Worm (Caenorhabditis elegans) whole organism, late embryonic: Measurements from ENCODE around the gene R08E5.4.

ENCODE experiments used
- K09A11.1 ChIP-seq: sonication (generic microtip); optimal IDR thresholded peaks from 2 replicates; lab custom pipeline; 2017; ENCODE audit warnings: antibody characterized with exemption, mild to moderate bottlenecking, missing genetic modification characterization, missing compliant biosample characterization; ENCODE audit not compliant: insufficient read depth
- Y22D7AL.16 ChIP-seq: sonication (generic microtip); optimal IDR thresholded peaks from 2 replicates; lab custom pipeline; 2016; ENCODE audit warnings: missing genetic modification characterization, missing compliant biosample characterization
- ahr-1 ChIP-seq: sonication (generic microtip); optimal IDR thresholded peaks from 2 replicates; lab custom pipeline; 2016; ENCODE audit warnings: missing genetic modification characterization, missing compliant biosample characterization
- ama-1 ChIP-seq: fragments of 150-350 bp; optimal IDR thresholded peaks from 2 replicates; lab custom pipeline; 2014
- ceh-18 ChIP-seq: sonication (generic microtip); optimal IDR thresholded peaks from 2 replicates; lab custom pipeline; 2016; ENCODE audit warnings: missing genetic modification characterization, missing compliant biosample characterization
- ceh-2 ChIP-seq: sonication (generic microtip); optimal IDR thresholded peaks from 2 replicates; lab custom pipeline; 2016; ENCODE audit warnings: missing genotype, missing genetic modification characterization, missing compliant biosample characterization
- ceh-24 ChIP-seq: sonication (generic microtip); optimal IDR thresholded peaks from 2 replicates; lab custom pipeline; 2016; ENCODE audit warnings: mild to moderate bottlenecking, missing genetic modification characterization, missing compliant biosample characterization
- ceh-31 ChIP-seq: sonication (generic microtip); optimal IDR thresholded peaks from 2 replicates; lab custom pipeline; 2016; ENCODE audit warnings: missing genetic modification characterization, missing compliant biosample characterization
- ceh-45 ChIP-seq: fragments of 200-800 bp; sonication (Bioruptor generic); IDR thresholded peaks from 2 replicates; pipeline ENCODE4 v1.3.6; 2022; ENCODE audit warnings: missing genetic modification reagents, missing genetic modification characterization, missing compliant biosample characterization
- ceh-48 ChIP-seq: sonication (generic microtip); optimal IDR thresholded peaks from 2 replicates; lab custom pipeline; 2016; ENCODE audit warnings: missing genetic modification characterization, inconsistent platforms, missing compliant biosample characterization
- ceh-9 ChIP-seq: sonication (generic microtip); optimal IDR thresholded peaks from 2 replicates; lab custom pipeline; 2016; ENCODE audit warnings: mild to moderate bottlenecking, missing genetic modification characterization, inconsistent platforms, missing compliant biosample characterization
- elt-2 ChIP-seq: sonication (generic microtip); optimal IDR thresholded peaks from 2 replicates; lab custom pipeline; 2016; ENCODE audit warnings: missing genetic modification reagents, missing genetic modification characterization, missing compliant biosample characterization
- fax-1 ChIP-seq: sonication (generic microtip); optimal IDR thresholded peaks from 2 replicates; lab custom pipeline; 2016; ENCODE audit warnings: missing genotype, missing genetic modification characterization, missing compliant biosample characterization
- fkh-6 ChIP-seq: sonication (generic microtip); optimal IDR thresholded peaks from 2 replicates; lab custom pipeline; 2016; ENCODE audit warnings: missing genetic modification characterization, missing compliant biosample characterization
- hlh-13 ChIP-seq: fragments of 200-800 bp; sonication (Bioruptor generic); optimal IDR thresholded peaks from 2 replicates; lab custom pipeline; 2018; ENCODE audit warnings: mild to moderate bottlenecking, missing genetic modification characterization, missing compliant biosample characterization
- hlh-30 ChIP-seq: sonication (generic microtip); optimal IDR thresholded peaks from 2 replicates; lab custom pipeline; 2017; ENCODE audit warnings: antibody characterized with exemption, missing genetic modification characterization, missing compliant biosample characterization; ENCODE audit not compliant: insufficient read depth
- hlh-6 ChIP-seq: sonication (generic microtip); optimal IDR thresholded peaks from 2 replicates; lab custom pipeline; 2016; ENCODE audit warnings: missing genotype, missing genetic modification characterization, missing compliant biosample characterization
- nfya-1 ChIP-seq: sonication (generic microtip); optimal IDR thresholded peaks from 2 replicates; lab custom pipeline; 2017; ENCODE audit warnings: missing genetic modification characterization, mild to moderate bottlenecking, missing compliant biosample characterization, antibody characterized with exemption, moderate library complexity
- nhr-11 ChIP-seq: fragments of 150-350 bp; optimal IDR thresholded peaks from 2 replicates; lab custom pipeline; 2014; ENCODE audit warnings: missing biosample characterization, missing genetic modification characterization
- npax-4 ChIP-seq: sonication (generic microtip); optimal IDR thresholded peaks from 2 replicates; lab custom pipeline; 2016; ENCODE audit warnings: missing genetic modification characterization, missing compliant biosample characterization
- pat-9 ChIP-seq: fragments of 200-800 bp; sonication (Bioruptor generic); optimal IDR thresholded peaks from 2 replicates; lab custom pipeline; 2018; ENCODE audit warnings: mild to moderate bottlenecking, missing genetic modification characterization, moderate library complexity, missing compliant biosample characterization
- pax-1 ChIP-seq: fragments of 150-350 bp; optimal IDR thresholded peaks from 2 replicates; lab custom pipeline; 2014; ENCODE audit warnings: missing biosample characterization, missing genetic modification characterization
- pha-4 ChIP-seq: fragments of 150-350 bp; optimal IDR thresholded peaks from 2 replicates; lab custom pipeline; 2018; ENCODE audit warnings: missing biosample characterization, missing genetic modification reagents, missing genetic modification characterization
- pqm-1 ChIP-seq: sonication (generic microtip); optimal IDR thresholded peaks from 2 replicates; lab custom pipeline; 2016; ENCODE audit warnings: missing genetic modification characterization, missing compliant biosample characterization
- pros-1 ChIP-seq: fragments of 150-350 bp; optimal IDR thresholded peaks from 2 replicates; lab custom pipeline; 2014; ENCODE audit warnings: missing biosample characterization, missing genetic modification reagents, missing genetic modification characterization
- rnt-1 ChIP-seq: sonication (generic microtip); optimal IDR thresholded peaks from 2 replicates; lab custom pipeline; 2016; ENCODE audit warnings: missing genetic modification characterization, missing compliant biosample characterization
- sox-4 ChIP-seq: sonication (generic microtip); optimal IDR thresholded peaks from 2 replicates; lab custom pipeline; 2017; ENCODE audit warnings: mild to moderate bottlenecking, missing genetic modification characterization, inconsistent platforms, missing compliant biosample characterization
- tbx-7 ChIP-seq: sonication (generic microtip); optimal IDR thresholded peaks from 2 replicates; lab custom pipeline; 2016; ENCODE audit warnings: missing genotype, missing genetic modification characterization, missing compliant biosample characterization
- ttx-3 ChIP-seq: sonication (generic microtip); optimal IDR thresholded peaks from 2 replicates; lab custom pipeline; 2016; ENCODE audit warnings: missing genetic modification reagents, missing genetic modification characterization, missing compliant biosample characterization
- unc-42 ChIP-seq: sonication (generic microtip); optimal IDR thresholded peaks from 2 replicates; lab custom pipeline; 2016; ENCODE audit warnings: missing genotype, missing genetic modification characterization, missing compliant biosample characterization
- unc-86 ChIP-seq: sonication (generic microtip); optimal IDR thresholded peaks from 2 replicates; lab custom pipeline; 2016; ENCODE audit warnings: missing genetic modification characterization, missing compliant biosample characterization
- zip-5 ChIP-seq: sonication (generic microtip); optimal IDR thresholded peaks from 2 replicates; lab custom pipeline; 2016; ENCODE audit warnings: missing genetic modification characterization, missing compliant biosample characterization
- ztf-16 ChIP-seq: sonication (generic microtip); optimal IDR thresholded peaks from 2 replicates; lab custom pipeline; 2017; ENCODE audit warnings: missing genetic modification characterization, missing compliant biosample characterization

R08E5.4 gene

ce11 chrV:3811541-3811940, 43.2 kb downstream of the R08E5.4 start, which contains the start of gene scl-13:
scl-13 (minus strand) TSS chrV:3811641.
- no peak for TF ChIP-seq ceh-48

ce11 chrV:3812291-3812690, 43.9 kb downstream of the R08E5.4 start, which contains the start of gene scl-12:
scl-12 (plus strand) TSS chrV:3812591.
- TF ChIP-seq ama-1 (lab: Kevin White, UChicago), result no peak
- TF ChIP-seq ceh-18, result no peak
- no peak for TF ChIP-seq nhr-11
- no peak for TF ChIP-seq npax-4 (tag; lab: Kevin White, UChicago)
- no peak for TF ChIP-seq pat-9 (tag; lab: Kevin White, UChicago)

ce11 chrV:3814009-3814408, 45.6 kb downstream of the R08E5.4 start:
- no peak for TF ChIP-seq hlh-30 (tag; lab: Kevin White, UChicago)
- no peak for TF ChIP-seq elt-2 (tag; lab: Kevin White, UChicago)
- no peak for TF ChIP-seq hlh-6 (tag; lab: Kevin White, UChicago)
- TF ChIP-seq pros-1, result no peak
- no peak for TF ChIP-seq zip-5
- no peak for TF ChIP-seq ceh-9 (tag; lab: Kevin White, UChicago)
- TF ChIP-seq ahr-1, result no peak
- no peak for TF ChIP-seq nfya-1 (tag; lab: Kevin White, UChicago)
- TF ChIP-seq nhr-11, result no peak
- no peak for TF ChIP-seq hlh-13 (GFP tag; lab: Kevin White, UChicago)
- no peak for TF ChIP-seq ceh-45 (GFP tag; lab: Robert Waterston, UW)
- no peak for TF ChIP-seq fkh-6 (tag; lab: Kevin White, UChicago)
- no peak for TF ChIP-seq ceh-2 (tag; lab: Kevin White, UChicago)
- no peak for TF ChIP-seq sox-4 (tag; lab: Kevin White, UChicago)
- no peak for TF ChIP-seq fax-1
- TF ChIP-seq unc-86 (tag; lab: Kevin White, UChicago), result no peak
- no peak for TF ChIP-seq tbx-7 (tag; lab: Kevin White, UChicago)
- TF ChIP-seq pha-4, result no peak

- no peak for TF ChIP-seq Y22D7AL.16 (tag; lab: Kevin White, UChicago)
- no peak for TF ChIP-seq pqm-1
- peak; percentile 3 for TF ChIP-seq ceh-31
- TF ChIP-seq sox-4 (tag; lab: Kevin White, UChicago), result no peak
- TF ChIP-seq unc-86 (tag; lab: Kevin White, UChicago), result no peak
- TF ChIP-seq npax-4 (tag; lab: Kevin White, UChicago), result no peak
- TF ChIP-seq rnt-1, result no peak
- no peak for TF ChIP-seq nfya-1 (tag; lab: Kevin White, UChicago)
- no peak for TF ChIP-seq ceh-24
- no peak for TF ChIP-seq ahr-1
- no peak for TF ChIP-seq ttx-3 (tag; lab: Kevin White, UChicago)
- TF ChIP-seq ceh-45 (GFP tag; lab: Robert Waterston, UW), result no peak
- no peak for TF ChIP-seq hlh-30 (tag; lab: Kevin White, UChicago)
- TF ChIP-seq pax-1 (tag; lab: Kevin White, UChicago), result no peak
- TF ChIP-seq ztf-16 (tag; lab: Kevin White, UChicago), result no peak
- no peak for TF ChIP-seq fkh-6 (tag; lab: Kevin White, UChicago)
- TF ChIP-seq unc-42 (tag; lab: Kevin White, UChicago), result peak; percentile 44
- TF ChIP-seq K09A11.1 (tag; lab: Kevin White, UChicago), result no peak
Observed at ce11 chrV:3814938-3815337, 46.6 kb downstream of the R08E5.4 start, which contains the start of gene H10D18.1. H10D18.1 (plus strand) TSS chrV:3815214.
